Fruit fly (Drosophila melanogaster) whole organism, wandering third instar larva: ENCODE results near the gene Gr36c.

Source experiments
- Abd-B ChIP-seq: fragments of >200 bp; optimal IDR thresholded peaks from 2 replicates; lab custom pipeline; 2017; ENCODE audit warnings: missing biosample characterization, missing genetic modification characterization
- CG32264 ChIP-seq: fragments of 200-800 bp; sonication (Bioruptor generic); optimal IDR thresholded peaks from 2 replicates; lab custom pipeline; 2016; ENCODE audit warnings: missing biosample characterization, missing genetic modification characterization
- CG9705 ChIP-seq: fragments of 200-800 bp; sonication (Bioruptor generic); optimal IDR thresholded peaks from 2 replicates; lab custom pipeline; 2018; ENCODE audit warnings: missing biosample characterization, mild to moderate bottlenecking, missing genetic modification characterization
- CrebA ChIP-seq: fragments of 200-800 bp; sonication (Bioruptor generic); optimal IDR thresholded peaks from 2 replicates; lab custom pipeline; 2016; ENCODE audit warnings: missing biosample characterization, mild to moderate bottlenecking, missing genetic modification characterization, borderline replicate concordance
- Dfd ChIP-seq: fragments of >200 bp; optimal IDR thresholded peaks from 2 replicates; lab custom pipeline; 2017; ENCODE audit warnings: missing biosample characterization, missing genetic modification characterization
- Dif ChIP-seq: fragments of 200-275, 200-300 bp; sonication (Bioruptor generic); optimal IDR thresholded peaks from 2 replicates; lab custom pipeline; 2018; ENCODE audit warnings: missing biosample characterization, missing genetic modification characterization; ENCODE audit not compliant: partially characterized antibody
- GATAd ChIP-seq: sonication (Bioruptor generic); optimal IDR thresholded peaks from 2 replicates; lab custom pipeline; 2016; ENCODE audit warnings: missing biosample characterization, missing genetic modification characterization
- HLH106 ChIP-seq: fragments of 200-800 bp; optimal IDR thresholded peaks from 3 replicates; lab custom pipeline; 2019; ENCODE audit warnings: missing biosample characterization, mild to moderate bottlenecking, missing genetic modification characterization, moderate library complexity
- Hnf4 ChIP-seq: fragments of 200-800 bp; sonication (Bioruptor generic); optimal IDR thresholded peaks from 2 replicates; lab custom pipeline; 2016; ENCODE audit warnings: missing biosample characterization, mild to moderate bottlenecking, missing genetic modification characterization
- Hr78 ChIP-seq: fragments of >200 bp; optimal IDR thresholded peaks from 2 replicates; lab custom pipeline; 2017; ENCODE audit warnings: missing biosample characterization, missing genetic modification characterization
- Jra ChIP-seq: sonication (Bioruptor generic); optimal IDR thresholded peaks from 2 replicates; lab custom pipeline; 2016; ENCODE audit warnings: missing biosample characterization, missing genetic modification characterization
- Mio ChIP-seq: sonication (Bioruptor generic); optimal IDR thresholded peaks from 2 replicates; lab custom pipeline; 2016; ENCODE audit warnings: missing biosample characterization, missing genetic modification characterization
- Myc ChIP-seq: fragments of >200 bp; optimal IDR thresholded peaks from 2 replicates; lab custom pipeline; 2017
- N ChIP-seq: fragments of >200 bp; optimal IDR thresholded peaks from 2 replicates; lab custom pipeline; 2018; ENCODE audit warnings: missing biosample characterization, missing external identifiers, missing genetic modification characterization
- OdsH ChIP-seq: fragments of 200-800 bp; sonication (Bioruptor generic); optimal IDR thresholded peaks from 2 replicates; lab custom pipeline; 2016; ENCODE audit warnings: missing biosample characterization, mild to moderate bottlenecking, missing genetic modification characterization
- Rel ChIP-seq, 2 experiments: fragments of 200-800 bp; sonication (Bioruptor generic) in 1 of 2; optimal IDR thresholded peaks; 2 replicates in 1 of 2; 3 replicates in 1 of 2; lab custom pipeline; 2016 to 2019; ENCODE audit warnings: mild to moderate bottlenecking in 2 of 2, missing biosample characterization in 2 of 2, missing genetic modification characterization in 2 of 2, moderate library complexity in 1 of 2
- Sp1 ChIP-seq: fragments of 200-800 bp; sonication (Bioruptor generic); optimal IDR thresholded peaks from 3 replicates; lab custom pipeline; 2019; ENCODE audit warnings: missing biosample characterization, mild to moderate bottlenecking, missing genetic modification characterization, moderate library complexity
- Vsx2 ChIP-seq: fragments of 200-300, 225-300 bp; sonication (Bioruptor generic); optimal IDR thresholded peaks from 2 replicates; lab custom pipeline; 2018; ENCODE audit warnings: missing biosample characterization, missing genetic modification characterization; ENCODE audit not compliant: partially characterized antibody
- br ChIP-seq: fragments of 200-800 bp; sonication (Bioruptor generic); optimal IDR thresholded peaks from 2 replicates; lab custom pipeline; 2016; ENCODE audit warnings: missing biosample characterization, missing genetic modification characterization
- brk ChIP-seq: fragments of 200-800 bp; sonication (Bioruptor generic); optimal IDR thresholded peaks from 2 replicates; lab custom pipeline; 2016; ENCODE audit warnings: missing biosample characterization, mild to moderate bottlenecking, missing genetic modification characterization
- dmrt93B ChIP-seq: fragments of 200-800 bp; sonication (Bioruptor generic); optimal IDR thresholded peaks from 2 replicates; lab custom pipeline; 2018; ENCODE audit warnings: missing biosample characterization, mild to moderate bottlenecking, missing genetic modification characterization
- ey ChIP-seq: fragments of 200-800 bp; sonication (Bioruptor generic); optimal IDR thresholded peaks from 2 replicates; lab custom pipeline; 2016; ENCODE audit warnings: missing biosample characterization, missing genetic modification characterization
- foxo ChIP-seq, 2 experiments: fragments of 200-800 bp; sonication (Bioruptor generic); optimal IDR thresholded peaks; 2 replicates in 1 of 2; 3 replicates in 1 of 2; lab custom pipeline; 2016 to 2017; ENCODE audit warnings: missing biosample characterization in 2 of 2, missing genetic modification characterization in 2 of 2
- fru ChIP-seq: fragments of 200-800 bp; sonication (Bioruptor generic); optimal IDR thresholded peaks from 3 replicates; lab custom pipeline; 2016; ENCODE audit warnings: missing biosample characterization, mild to moderate bottlenecking, missing genetic modification characterization
- h ChIP-seq: fragments of 200-800 bp; sonication (Bioruptor generic); optimal IDR thresholded peaks from 3 replicates; lab custom pipeline; 2016; ENCODE audit warnings: missing biosample characterization, mild to moderate bottlenecking, missing genetic modification characterization
- lola ChIP-seq: fragments of >200 bp; optimal IDR thresholded peaks from 2 replicates; lab custom pipeline; 2017; ENCODE audit warnings: missing biosample characterization, missing genetic modification characterization
- pan ChIP-seq: fragments of >200 bp; optimal IDR thresholded peaks from 2 replicates; lab custom pipeline; 2017
- psq ChIP-seq: fragments of 200-800 bp; sonication (Bioruptor generic); optimal IDR thresholded peaks from 3 replicates; lab custom pipeline; 2017; ENCODE audit warnings: missing biosample characterization, mild to moderate bottlenecking, missing genetic modification characterization, moderate library complexity
- rgr ChIP-seq: fragments of 200-800 bp; sonication (Bioruptor generic); optimal IDR thresholded peaks from 3 replicates; lab custom pipeline; 2016; ENCODE audit warnings: missing biosample characterization, mild to moderate bottlenecking, missing genetic modification characterization
- sage ChIP-seq: fragments of 200-800 bp; sonication (Bioruptor generic); optimal IDR thresholded peaks from 2 replicates; lab custom pipeline; 2016; ENCODE audit warnings: missing biosample characterization, mild to moderate bottlenecking, missing genetic modification characterization
- sv ChIP-seq: fragments of 200-800 bp; sonication (Bioruptor generic); optimal IDR thresholded peaks from 3 replicates; lab custom pipeline; 2016; ENCODE audit warnings: missing biosample characterization, missing genetic modification characterization
- tai ChIP-seq: sonication (Bioruptor generic); optimal IDR thresholded peaks from 2 replicates; lab custom pipeline; 2016; ENCODE audit warnings: missing biosample characterization, missing genetic modification characterization
- usp ChIP-seq: fragments of >200 bp; optimal IDR thresholded peaks from 2 replicates; lab custom pipeline; 2017; ENCODE audit warnings: missing biosample characterization, missing genetic modification characterization

Gr36c gene

DNA sequence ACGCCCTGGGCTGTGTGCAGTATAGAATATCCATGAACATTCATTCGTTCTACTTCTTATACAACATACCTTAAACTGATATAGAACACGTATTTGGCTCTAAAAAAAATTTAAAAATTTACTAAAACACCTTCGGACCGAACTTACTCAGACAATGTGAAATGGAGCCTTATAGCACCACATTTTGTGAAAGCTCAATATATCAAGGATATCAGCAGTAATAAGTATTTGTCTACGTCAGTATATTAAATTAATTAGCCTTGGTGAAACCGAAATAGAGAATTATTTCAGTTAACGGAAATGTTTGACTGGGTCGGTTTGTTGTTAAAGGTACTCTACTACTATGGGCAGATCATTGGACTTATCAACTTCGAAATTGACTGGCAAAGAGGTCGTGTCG is 3.8 kb upstream of the Gr36c start, which contains the start of gene Gr36a:
Gr36a (plus strand) TSS at position 301 of the 400 bp plus-strand sequence.
- no peak for TF ChIP-seq Rel (GFP tag; optimal IDR thresholded peaks at IDR 0.05; lab: Kevin White, UChicago)
- no peak for TF ChIP-seq Rel (tag; optimal IDR thresholded peaks at IDR 0.05; lab: Kevin White, UChicago)
- no peak for TF ChIP-seq dmrt93B (GFP tag; lab: Kevin White, UChicago)
- TF ChIP-seq Jra (GFP tag; lab: Kevin White, UChicago): no peak
- no peak for TF ChIP-seq Dif (GFP tag; lab: Kevin White, UChicago)
- TF ChIP-seq CrebA (GFP tag; lab: Kevin White, UChicago): no peak
- TF ChIP-seq, all 38 proteins: peak for 0

- TF ChIP-seq OdsH (GFP tag; lab: Kevin White, UChicago): no peak
- no peak for TF ChIP-seq Mio (GFP tag; lab: Kevin White, UChicago)
- TF ChIP-seq psq (GFP tag; lab: Kevin White, UChicago): no peak
- no peak for TF ChIP-seq Dfd (GFP tag; lab: Kevin White, UChicago)
- no peak for TF ChIP-seq Sp1 (GFP tag; lab: Kevin White, UChicago)
- TF ChIP-seq Hr78: no peak
- no peak for TF ChIP-seq usp
- no peak for TF ChIP-seq sage
Observed at dm6 chr2L:17178472-17178871, 1.7 kb upstream of the Gr36c start, which contains the start of gene Gr36b. TSS of gene Gr36b (plus strand) at chr2L:17178772.

DNA sequence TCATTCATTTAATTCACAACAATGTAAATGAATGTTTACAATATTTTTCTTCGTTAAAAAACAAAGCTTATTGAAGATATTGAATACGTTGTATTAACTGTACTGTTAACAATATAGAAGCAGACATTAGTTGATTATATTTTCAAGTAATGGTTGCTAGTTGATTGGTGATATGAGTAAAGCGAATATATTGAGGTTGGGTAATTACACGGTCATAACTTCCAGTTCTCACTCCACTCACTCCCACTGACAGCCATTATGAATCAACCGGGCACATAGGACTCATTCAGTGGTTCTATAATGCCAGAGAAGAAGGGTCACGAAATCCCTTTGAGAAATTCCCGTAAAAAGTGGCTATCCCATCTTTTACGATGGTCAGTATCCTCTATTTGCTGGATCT is 1.5 kb downstream of the Gr36c start, which contains the start of gene Grl36a:
Grl36a (plus strand) TSS at position 301 of the 400 bp plus-strand sequence.
- no peak for TF ChIP-seq CG9705
- no peak for TF ChIP-seq psq (GFP tag; lab: Kevin White, UChicago)
- no peak for TF ChIP-seq GATAd (GFP tag; lab: Kevin White, UChicago)
- TF ChIP-seq, all 38 proteins: peak for 0

dm6 chr2L:17195197-17195596 is 15.1 kb downstream of the Gr36c start:
- TF ChIP-seq ey (GFP tag; lab: Kevin White, UChicago) (no peak), rgr (GFP tag; lab: Kevin White, UChicago) (no peak), CG32264 (GFP tag; lab: Kevin White, UChicago) (no peak)

DNA sequence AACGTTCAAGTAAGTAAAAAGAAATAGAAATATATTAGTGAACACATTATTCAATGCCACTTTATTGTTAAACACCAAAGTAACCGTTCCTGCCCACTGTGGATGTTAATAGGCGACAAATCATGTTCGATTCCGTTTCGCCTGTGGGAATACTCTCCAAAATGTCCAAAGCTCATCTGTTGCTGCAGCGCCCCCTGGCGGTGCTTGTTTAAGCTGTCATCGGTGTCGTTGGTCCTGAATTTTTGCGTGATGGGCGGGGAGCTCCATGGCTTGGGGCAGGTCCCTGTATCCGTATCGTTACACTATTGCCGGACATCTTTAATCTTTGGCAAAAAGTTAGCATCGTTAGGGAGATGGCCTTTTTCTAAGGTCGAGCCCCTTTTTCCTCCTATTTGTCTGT is 21.6 kb downstream of the Gr36c start:
- TF ChIP-seq Jra (GFP tag; lab: Kevin White, UChicago): no peak
- TF ChIP-seq HLH106 (tag; lab: Kevin White, UChicago): no peak
- TF ChIP-seq pan: no peak
- no peak for TF ChIP-seq Abd-B (GFP tag; lab: Kevin White, UChicago)
- TF ChIP-seq h (GFP tag; lab: Kevin White, UChicago): no peak
- TF ChIP-seq sage: no peak
- TF ChIP-seq dmrt93B (GFP tag; lab: Kevin White, UChicago): no peak
- TF ChIP-seq OdsH (GFP tag; lab: Kevin White, UChicago): no peak
- TF ChIP-seq brk (GFP tag; lab: Kevin White, UChicago): no peak
- TF ChIP-seq CG32264 (GFP tag; lab: Kevin White, UChicago): no peak
- TF ChIP-seq rgr (GFP tag; lab: Kevin White, UChicago): no peak
- TF ChIP-seq N (GFP tag; lab: Kevin White, UChicago): no peak
- TF ChIP-seq Rel (GFP tag; optimal IDR thresholded peaks at IDR 0.05; lab: Kevin White, UChicago): no peak
- no peak for TF ChIP-seq Rel (tag; optimal IDR thresholded peaks at IDR 0.05; lab: Kevin White, UChicago)
- no peak for TF ChIP-seq fru (GFP tag; lab: Kevin White, UChicago)
- no peak for TF ChIP-seq Dif (GFP tag; lab: Kevin White, UChicago)
- TF ChIP-seq br: no peak
- no peak for TF ChIP-seq CrebA (GFP tag; lab: Kevin White, UChicago)
- TF ChIP-seq usp: no peak

DNA sequence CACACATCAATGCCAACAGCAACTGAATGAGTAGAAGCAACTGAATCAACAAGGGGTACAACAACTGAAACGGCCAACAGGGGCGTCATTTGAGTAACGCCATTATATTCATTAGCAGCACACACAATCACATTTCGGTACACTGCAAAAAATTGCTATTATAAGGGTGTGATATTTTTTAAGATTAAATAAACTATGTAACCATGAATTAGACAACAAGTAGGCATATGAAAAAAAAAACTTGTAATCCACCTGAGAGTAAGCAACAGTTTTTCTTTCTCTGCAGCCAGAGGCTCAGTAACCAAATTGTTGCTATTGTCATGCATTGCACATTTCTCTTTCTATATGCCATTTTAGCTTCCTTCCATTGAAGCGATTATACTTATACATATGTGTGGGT is 23.7 kb downstream of the Gr36c start:
- TF ChIP-seq psq (GFP tag; lab: Kevin White, UChicago) (no peak), Vsx2 (no peak), Hnf4 (peak; percentile 9), dmrt93B (GFP tag; lab: Kevin White, UChicago) (no peak), tai (GFP tag; lab: Kevin White, UChicago) (no peak), Abd-B (GFP tag; lab: Kevin White, UChicago) (no peak), sv (GFP tag; lab: Kevin White, UChicago) (peak; percentile 27), Myc (lab: Kevin White, UChicago) (no peak), lola (GFP tag; lab: Kevin White, UChicago) (no peak), HLH106 (tag; lab: Kevin White, UChicago) (no peak), Hr78 (no peak), Mio (GFP tag; lab: Kevin White, UChicago) (no peak), usp (no peak), Sp1 (GFP tag; lab: Kevin White, UChicago) (no peak), brk (GFP tag; lab: Kevin White, UChicago) (no peak), foxo (GFP tag; optimal IDR thresholded peaks at IDR 0.05; lab: Kevin White, UChicago) (peak in 1 of 2 experiments; percentile 16)
